Worm (Caenorhabditis elegans): ENCODE results near the gene EGAP1.1.
A peak's percentile ranks its signal among the peaks of the same experiment; 100 is the strongest.

EGAP1.1 gene

ce11 chrIII:5925724-5926123, 11.3 kb downstream of the EGAP1.1 start, which contains the start of the genes dnc-2 and bcl-7 (continued):
- TF ChIP-seq unc-39 (tag; optimal IDR thresholded peaks at IDR 0.05) = no peak
- peak; percentile 17 for TF ChIP-seq lin-11 (tag; optimal IDR thresholded peaks at IDR 0.05)
- TF ChIP-seq peb-1 (tag; optimal IDR thresholded peaks at IDR 0.05) = no peak
- TF ChIP-seq ceh-82 (tag; optimal IDR thresholded peaks at IDR 0.05) = no peak
- no peak for TF ChIP-seq dmd-4 (tag; optimal IDR thresholded peaks at IDR 0.05)
- no peak for TF ChIP-seq nhr-10 (tag; optimal IDR thresholded peaks at IDR 0.05)
- peak; percentile 85 for TF ChIP-seq C34F6.9 (tag; optimal IDR thresholded peaks at IDR 0.05)
- TF ChIP-seq ztf-11 (tag; optimal IDR thresholded peaks at IDR 0.05) = no peak
- no peak for TF ChIP-seq alr-1 (tag; optimal IDR thresholded peaks at IDR 0.05)
- TF ChIP-seq egl-27 (tag; optimal IDR thresholded peaks at IDR 0.05) = no peak
- peak; percentile 27 for TF ChIP-seq fos-1 (tag; optimal IDR thresholded peaks at IDR 0.05)
- TF ChIP-seq nhr-129 (tag; optimal IDR thresholded peaks at IDR 0.05) = peak; percentile 36
- peak; percentile 38 for TF ChIP-seq nhr-21 (tag; optimal IDR thresholded peaks at IDR 0.05)
- TF ChIP-seq nhr-23 (tag; optimal IDR thresholded peaks at IDR 0.05) = no peak
- TF ChIP-seq Y55F3AM.14 (GFP tag; optimal IDR thresholded peaks at IDR 0.05) = no peak
- TF ChIP-seq unc-55 (GFP tag; optimal IDR thresholded peaks at IDR 0.05) = peak; percentile 84
- TF ChIP-seq nhr-11 (tag; optimal IDR thresholded peaks at IDR 0.05) = no peak

- TF ChIP-seq mdl-1 (tag; optimal IDR thresholded peaks at IDR 0.05) = no peak
- no peak for TF ChIP-seq snpc-4 (tag; optimal IDR thresholded peaks at IDR 0.05)
- TF ChIP-seq C34F6.9 (tag; optimal IDR thresholded peaks at IDR 0.05) = no peak
- peak; percentile 33 for TF ChIP-seq blmp-1 (tag; optimal IDR thresholded peaks at IDR 0.05; ENCODE audit: insufficient read depth)
- TF ChIP-seq zag-1 (tag; optimal IDR thresholded peaks at IDR 0.05) = no peak
- no peak for TF ChIP-seq lin-39 (tag; optimal IDR thresholded peaks at IDR 0.05)
- no peak for TF ChIP-seq unc-55 (GFP tag; optimal IDR thresholded peaks at IDR 0.05)
- TF ChIP-seq unc-62 (GFP tag; optimal IDR thresholded peaks at IDR 0.05) = no peak
- TF ChIP-seq sem-4 (tag; optimal IDR thresholded peaks at IDR 0.05) = no peak
- TF ChIP-seq crh-2 (tag; optimal IDR thresholded peaks at IDR 0.05) = peak; percentile 25
- TF ChIP-seq elt-3 (tag; optimal IDR thresholded peaks at IDR 0.05) = no peak
- TF ChIP-seq ztf-1 (GFP tag; conservative IDR thresholded peaks at IDR 0.05) = no peak
- no peak for TF ChIP-seq peb-1 (tag; optimal IDR thresholded peaks at IDR 0.05)
- TF ChIP-seq lsy-2 (tag; optimal IDR thresholded peaks at IDR 0.05) = no peak
- no peak for TF ChIP-seq ztf-11 (tag; optimal IDR thresholded peaks at IDR 0.05)
- TF ChIP-seq nhr-21 (tag; optimal IDR thresholded peaks at IDR 0.05) = peak; percentile 49
- TF ChIP-seq R02D3.7 (tag; optimal IDR thresholded peaks at IDR 0.05) = no peak
- TF ChIP-seq sma-9 (GFP tag; optimal IDR thresholded peaks at IDR 0.05) = peak; percentile 73
- TF ChIP-seq sma-9 (tag; optimal IDR thresholded peaks at IDR 0.05) = no peak
- no peak for TF ChIP-seq mab-5 (tag; optimal IDR thresholded peaks at IDR 0.05)
- TF ChIP-seq alr-1 (tag; optimal IDR thresholded peaks at IDR 0.05) = no peak
- no peak for TF ChIP-seq ama-1 (optimal IDR thresholded peaks at IDR 0.05)
- no peak for TF ChIP-seq unc-39 (tag; optimal IDR thresholded peaks at IDR 0.05)
- TF ChIP-seq nhr-237 (tag; optimal IDR thresholded peaks at IDR 0.05) = no peak
- TF ChIP-seq dmd-4 (tag; optimal IDR thresholded peaks at IDR 0.05) = no peak
- no peak for TF ChIP-seq nhr-11 (tag; optimal IDR thresholded peaks at IDR 0.05)
- peak; percentile 59 for TF ChIP-seq sma-3 (GFP tag; optimal IDR thresholded peaks at IDR 0.05)
- no peak for TF ChIP-seq mbf-1 (tag; optimal IDR thresholded peaks at IDR 0.05)
- TF ChIP-seq Y55F3AM.14 (GFP tag; optimal IDR thresholded peaks at IDR 0.05) = no peak
- TF ChIP-seq lin-13 (GFP tag; optimal IDR thresholded peaks at IDR 0.05) = no peak
- TF ChIP-seq nhr-25 (tag; optimal IDR thresholded peaks at IDR 0.05) = peak; percentile 83
- no peak for TF ChIP-seq ceh-82 (tag; optimal IDR thresholded peaks at IDR 0.05)
- peak; percentile 3 for TF ChIP-seq nhr-129 (tag; optimal IDR thresholded peaks at IDR 0.05)
- no peak for TF ChIP-seq ztf-4 (tag; optimal IDR thresholded peaks at IDR 0.05)
- TF ChIP-seq nhr-6 (tag; optimal IDR thresholded peaks at IDR 0.05) = no peak
- no peak for TF ChIP-seq lin-11 (tag; optimal IDR thresholded peaks at IDR 0.05)
- no peak for TF ChIP-seq ZK546.5 (tag; optimal IDR thresholded peaks at IDR 0.05)
- no peak for TF ChIP-seq aly-2 (tag; optimal IDR thresholded peaks at IDR 0.05)
- no peak for TF ChIP-seq nhr-77 (tag; optimal IDR thresholded peaks at IDR 0.05)
- no peak for TF ChIP-seq nhr-23 (tag; optimal IDR thresholded peaks at IDR 0.05)
- TF ChIP-seq nhr-12 (tag; optimal IDR thresholded peaks at IDR 0.05) = no peak
- peak; percentile 25 for TF ChIP-seq gmeb-1 (tag; optimal IDR thresholded peaks at IDR 0.05)
- TF ChIP-seq egl-27 (tag; optimal IDR thresholded peaks at IDR 0.05) = peak; percentile 6
- no peak for TF ChIP-seq fos-1 (tag; optimal IDR thresholded peaks at IDR 0.05)
- no peak for TF ChIP-seq elt-1 (tag; optimal IDR thresholded peaks at IDR 0.05)
- no peak for TF ChIP-seq ceh-16 (tag; optimal IDR thresholded peaks at IDR 0.05)
- no peak for TF ChIP-seq F13H6.1 (tag; optimal IDR thresholded peaks at IDR 0.05)
- no peak for TF ChIP-seq nhr-10 (tag; optimal IDR thresholded peaks at IDR 0.05)
- no peak for TF ChIP-seq skn-1 (tag; optimal IDR thresholded peaks at IDR 0.05)
Observed at ce11 chrIII:5922236-5922635, 14.8 kb downstream of the EGAP1.1 start.
